Fruit fly (Drosophila melanogaster): ENCODE results near the gene CG5071.

dm6 chr3R:25583079-25583478 lies 35.1 kb upstream of the CG5071 start, which contains the start of gene CG4582:
- TF ChIP-seq bab1 (GFP tag; optimal IDR thresholded peaks at IDR 0.05) (no peak), CG33017 (tag; optimal IDR thresholded peaks at IDR 0.05) (no peak), CG11617 (GFP tag; optimal IDR thresholded peaks at IDR 0.05) (no peak), CG12768 (GFP tag; optimal IDR thresholded peaks at IDR 0.05) (no peak), Crg-1 (GFP tag; optimal IDR thresholded peaks at IDR 0.05) (no peak), Clk (GFP tag; optimal IDR thresholded peaks at IDR 0.05) (no peak), CG14711 (tag; optimal IDR thresholded peaks at IDR 0.05) (no peak), toe (GFP tag; optimal IDR thresholded peaks at IDR 0.05) (no peak), CG7045 (GFP tag; optimal IDR thresholded peaks at IDR 0.05) (no peak), CG5204 (GFP tag; optimal IDR thresholded peaks at IDR 0.05) (no peak), ovo (GFP tag; optimal IDR thresholded peaks at IDR 0.05) (no peak)
